Fruit fly (Drosophila melanogaster) whole organism: ENCODE results near the gene CG43445.

Experiments
- CG8478 ChIP-seq: fragments of >200 bp; optimal IDR thresholded peaks from 2 replicates; lab custom pipeline; 2018; ENCODE audit warnings: inconsistent platforms
- Dll ChIP-seq: fragments of >200 bp; optimal IDR thresholded peaks from 2 replicates; lab custom pipeline; 2017
- EcR ChIP-seq, 2 experiments: fragments of >200 bp; optimal IDR thresholded peaks; 2 replicates each; lab custom pipeline; 2017; ENCODE audit warnings: missing biosample characterization in 2 of 2, missing genetic modification characterization in 2 of 2, missing genetic modification reagents in 2 of 2
- pan ChIP-seq: fragments of >200 bp; optimal IDR thresholded peaks from 2 replicates; lab custom pipeline; 2017
- psq ChIP-seq: fragments of >200 bp; optimal IDR thresholded peaks from 2 replicates; lab custom pipeline; 2017
- usp ChIP-seq: fragments of >200 bp; optimal IDR thresholded peaks from 2 replicates; lab custom pipeline; 2017; ENCODE audit warnings: missing biosample characterization, missing genetic modification characterization, mixed read lengths

CG43445 gene

dm6 chr3R:17911076-17911475 lies at the start of gene CG43445:
TSS of gene CG43445 (plus strand) at chr3R:17911376.
- TF ChIP-seq psq (lab: Kevin White, UChicago) = no peak
- no peak for TF ChIP-seq Dll (lab: Kevin White, UChicago)
- TF ChIP-seq usp (GFP tag; lab: Kevin White, UChicago) = no peak
- no peak for TF ChIP-seq EcR (GFP tag; optimal IDR thresholded peaks at IDR 0.05; lab: Kevin White, UChicago)
- TF ChIP-seq CG8478 (lab: Kevin White, UChicago) = no peak
- TF ChIP-seq pan (lab: Kevin White, UChicago) = no peak

dm6 chr3R:17861878-17862662 lies 49.1 kb upstream of the CG43445 start:
- TF ChIP-seq CG8478 (lab: Kevin White, UChicago) = no peak
- TF ChIP-seq usp (GFP tag; lab: Kevin White, UChicago) = no peak
- TF ChIP-seq Dll (lab: Kevin White, UChicago) = no peak

dm6 chr3R:17881074-17881473 lies 30.1 kb upstream of the CG43445 start:
- TF ChIP-seq EcR (GFP tag; optimal IDR thresholded peaks at IDR 0.05; lab: Kevin White, UChicago) (no peak), psq (lab: Kevin White, UChicago) (no peak), CG8478 (lab: Kevin White, UChicago) (no peak), usp (GFP tag; lab: Kevin White, UChicago) (no peak), pan (lab: Kevin White, UChicago) (no peak), Dll (lab: Kevin White, UChicago) (no peak)

- TF ChIP-seq EcR (GFP tag; optimal IDR thresholded peaks at IDR 0.05; lab: Kevin White, UChicago) = no peak
- no peak for TF ChIP-seq psq (lab: Kevin White, UChicago)
- TF ChIP-seq CG8478 (lab: Kevin White, UChicago) = no peak
- no peak for TF ChIP-seq pan (lab: Kevin White, UChicago)
- TF ChIP-seq Dll (lab: Kevin White, UChicago) = no peak
- TF ChIP-seq usp (GFP tag; lab: Kevin White, UChicago) = no peak
These were observed 20.2 kb upstream of the CG43445 start for dm6 chr3R:17891025-17891424.

dm6 chr3R:17897281-17897680 lies 13.9 kb upstream of the CG43445 start:
- no peak for TF ChIP-seq usp (GFP tag; lab: Kevin White, UChicago)
- no peak for TF ChIP-seq psq (lab: Kevin White, UChicago)
- TF ChIP-seq CG8478 (lab: Kevin White, UChicago) = no peak
- TF ChIP-seq Dll (lab: Kevin White, UChicago) = no peak
- TF ChIP-seq EcR (GFP tag; optimal IDR thresholded peaks at IDR 0.05; lab: Kevin White, UChicago) = no peak
- no peak for TF ChIP-seq pan (lab: Kevin White, UChicago)

dm6 chr3R:17897879-17898278 lies 13.3 kb upstream of the CG43445 start:
- TF ChIP-seq pan (lab: Kevin White, UChicago) = no peak
- TF ChIP-seq psq (lab: Kevin White, UChicago) = no peak
- no peak for TF ChIP-seq CG8478 (lab: Kevin White, UChicago)
- no peak for TF ChIP-seq EcR (GFP tag; optimal IDR thresholded peaks at IDR 0.05; lab: Kevin White, UChicago)
- TF ChIP-seq usp (GFP tag; lab: Kevin White, UChicago) = no peak
- TF ChIP-seq Dll (lab: Kevin White, UChicago) = no peak

dm6 chr3R:17901049-17901448 lies 10.1 kb upstream of the CG43445 start:
- TF ChIP-seq EcR (GFP tag; optimal IDR thresholded peaks at IDR 0.05; lab: Kevin White, UChicago) = no peak
- TF ChIP-seq psq (lab: Kevin White, UChicago) = no peak
- no peak for TF ChIP-seq CG8478 (lab: Kevin White, UChicago)
- TF ChIP-seq usp (GFP tag; lab: Kevin White, UChicago) = no peak
- TF ChIP-seq pan (lab: Kevin White, UChicago) = no peak

dm6 chr3R:17902233-17902632 lies 8.9 kb upstream of the CG43445 start:
- no peak for TF ChIP-seq CG8478 (lab: Kevin White, UChicago)
- TF ChIP-seq EcR (GFP tag; optimal IDR thresholded peaks at IDR 0.05; lab: Kevin White, UChicago) = no peak
- no peak for TF ChIP-seq pan (lab: Kevin White, UChicago)
- TF ChIP-seq Dll (lab: Kevin White, UChicago) = no peak
- no peak for TF ChIP-seq usp (GFP tag; lab: Kevin White, UChicago)
- TF ChIP-seq psq (lab: Kevin White, UChicago) = no peak

dm6 chr3R:17905148-17905547 lies 6.0 kb upstream of the CG43445 start:
- TF ChIP-seq EcR (GFP tag; optimal IDR thresholded peaks at IDR 0.05; lab: Kevin White, UChicago) = no peak
- no peak for TF ChIP-seq usp (GFP tag; lab: Kevin White, UChicago)
- no peak for TF ChIP-seq CG8478 (lab: Kevin White, UChicago)
- no peak for TF ChIP-seq psq (lab: Kevin White, UChicago)
- TF ChIP-seq Dll (lab: Kevin White, UChicago) = no peak
- TF ChIP-seq pan (lab: Kevin White, UChicago) = no peak

- TF ChIP-seq usp (GFP tag; lab: Kevin White, UChicago) (no peak), Dll (lab: Kevin White, UChicago) (no peak)
These were observed 5.0 kb upstream of the CG43445 start, which contains the start of gene CG12347 for dm6 chr3R:17906145-17906544. TSS of gene CG12347 (plus strand) at chr3R:17906445.

dm6 chr3R:17916478-17916877 lies 5.3 kb downstream of the CG43445 start, which contains the start of gene Rim:
TSS of gene Rim (minus strand) at chr3R:17916578.
- TF ChIP-seq usp (GFP tag; lab: Kevin White, UChicago) = no peak
- TF ChIP-seq pan (lab: Kevin White, UChicago) = no peak
- no peak for TF ChIP-seq EcR (GFP tag; optimal IDR thresholded peaks at IDR 0.05; lab: Kevin White, UChicago)
- TF ChIP-seq psq (lab: Kevin White, UChicago) = no peak
- no peak for TF ChIP-seq Dll (lab: Kevin White, UChicago)
- TF ChIP-seq CG8478 (lab: Kevin White, UChicago) = no peak
